Fruit fly (Drosophila melanogaster): ENCODE data around the gene Cyp40.

DNA sequence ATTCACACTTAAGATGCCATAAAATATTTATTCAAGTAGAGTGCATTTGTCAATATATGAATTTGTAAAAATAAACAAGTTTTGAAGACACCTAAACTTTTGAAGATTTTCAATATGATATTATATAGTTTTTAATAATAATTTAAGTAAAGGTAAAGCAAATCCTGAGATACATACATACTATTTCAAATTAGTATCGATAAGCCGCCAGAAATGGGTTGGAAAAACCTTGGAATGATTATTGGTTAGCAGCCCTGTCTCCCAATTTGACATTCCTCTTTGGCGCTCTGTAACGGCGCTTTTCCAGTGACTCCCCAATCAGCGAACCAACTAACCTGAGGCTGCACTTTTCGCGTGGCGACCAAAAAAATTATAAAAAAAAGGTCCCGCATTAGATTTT is 52.5 kb downstream of the Cyp40 start, which contains the start of gene alphaTub67C:
- TF ChIP-seq CG8478 (optimal IDR thresholded peaks at IDR 0.05) (no peak), CTCF (optimal IDR thresholded peaks at IDR 0.05) (no peak)

Data from S2 (cell line).